Worm (Caenorhabditis elegans): ENCODE results near the gene fbxa-88.

DNA sequence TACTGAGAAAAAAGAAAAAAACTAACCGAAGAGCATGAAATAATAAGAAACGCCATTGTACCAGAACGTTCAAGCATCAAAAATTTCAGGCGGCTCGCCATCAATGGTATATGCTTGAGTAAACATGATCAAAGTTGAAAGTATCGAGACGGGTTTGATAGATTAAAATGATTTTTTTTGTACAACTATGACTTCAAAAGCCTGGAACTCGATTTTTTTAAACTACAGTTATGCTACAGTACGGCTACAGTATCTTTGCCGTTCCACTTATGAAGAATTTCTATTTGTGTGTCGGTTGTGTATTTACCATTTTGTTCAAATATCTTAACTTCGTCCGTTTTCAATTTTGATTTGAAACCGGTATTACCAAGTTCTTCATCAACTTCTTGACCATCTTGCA, 12.2 kb upstream of the fbxa-88 start, which contains the start of gene str-97:
- no peak for TF ChIP-seq him-1 (tag; optimal IDR thresholded peaks at IDR 0.05)
- no peak for TF ChIP-seq dao-5 (tag; optimal IDR thresholded peaks at IDR 0.05)

Measured in whole organism, L4/young adult.